Worm (Caenorhabditis elegans) whole organism, young adult: ENCODE measurements around the gene sel-7.
A peak's percentile ranks its signal among the peaks of the same experiment; 100 is the strongest.

Experiments
- F23B12.7 ChIP-seq: sonication (generic microtip); optimal IDR thresholded peaks from 2 replicates; lab custom pipeline; 2017; ENCODE audit warnings: missing genetic modification characterization, mild to moderate bottlenecking, missing compliant biosample characterization, antibody characterized with exemption, moderate library complexity; ENCODE audit not compliant: insufficient read depth
- F33H1.4 ChIP-seq: fragments of 200-800 bp; sonication (Bioruptor generic); IDR thresholded peaks from 2 replicates; pipeline ENCODE4 v1.3.6; 2022; ENCODE audit warnings: missing genetic modification reagents, missing genetic modification characterization, missing compliant biosample characterization
- F37B4.10 ChIP-seq: fragments of 200-800 bp; sonication (Bioruptor generic); IDR thresholded peaks from 2 replicates; pipeline ENCODE4 v1.3.6; 2022; ENCODE audit warnings: missing genetic modification characterization, missing compliant biosample characterization
- F57C9.4 ChIP-seq: sonication (generic microtip); optimal IDR thresholded peaks from 2 replicates; lab custom pipeline; 2017; ENCODE audit warnings: mild to moderate bottlenecking, missing genetic modification characterization, missing compliant biosample characterization
- K11D2.4 ChIP-seq: fragments of 200-800 bp; sonication (Bioruptor generic); IDR thresholded peaks from 2 replicates; pipeline ENCODE4 v1.3.6; 2022; ENCODE audit warnings: missing genetic modification reagents, missing genetic modification characterization, missing compliant biosample characterization
- K12H6.12 ChIP-seq: fragments of 200-800 bp; sonication (Bioruptor generic); optimal IDR thresholded peaks from 2 replicates; lab custom pipeline; 2018; ENCODE audit warnings: mild to moderate bottlenecking, missing genetic modification characterization, missing compliant biosample characterization
- T07F8.4 ChIP-seq: sonication (generic microtip); optimal IDR thresholded peaks from 2 replicates; lab custom pipeline; 2016; ENCODE audit warnings: mild to moderate bottlenecking, missing genetic modification characterization, moderate library complexity, missing compliant biosample characterization
- Y53F4B.3 ChIP-seq: fragments of 200-800 bp; sonication (Bioruptor generic); IDR thresholded peaks from 2 replicates; pipeline ENCODE4 v1.3.6; 2022; ENCODE audit warnings: missing genetic modification reagents, missing genetic modification characterization, missing compliant biosample characterization
- Y67H2A.10 ChIP-seq: fragments of 200-800 bp; sonication (Bioruptor generic); conservative IDR thresholded peaks from 2 replicates; pipeline ENCODE4 v1.3.6; 2022; ENCODE audit warnings: missing genetic modification reagents, missing genetic modification characterization, missing compliant biosample characterization
- Y79H2A.3 ChIP-seq: fragments of 200-800 bp; sonication (Bioruptor generic); conservative IDR thresholded peaks from 2 replicates; pipeline ENCODE4 v1.3.6; 2022; ENCODE audit warnings: missing genetic modification reagents, missing genetic modification characterization, missing compliant biosample characterization
- akir-1 ChIP-seq: fragments of 200-800 bp; sonication (Bioruptor generic); optimal IDR thresholded peaks from 2 replicates; lab custom pipeline; 2018; ENCODE audit warnings: mild to moderate bottlenecking, missing genetic modification characterization, moderate library complexity, missing compliant biosample characterization
- ama-1 ChIP-seq, 3 experiments: fragments of 150-350 bp in 1 of 3; sonication (generic microtip) in 2 of 3; optimal IDR thresholded peaks; 2 replicates each; lab custom pipeline; 2014 to 2018; ENCODE audit warnings: missing biosample characterization in 2 of 3, missing genetic modification characterization in 2 of 3, missing genetic modification reagents in 2 of 3
- athp-1 ChIP-seq: sonication (generic microtip); optimal IDR thresholded peaks from 2 replicates; lab custom pipeline; 2017; ENCODE audit warnings: mild to moderate bottlenecking, missing genetic modification characterization, missing compliant biosample characterization
- attf-5 ChIP-seq: fragments of 200-800 bp; sonication (Bioruptor generic); optimal IDR thresholded peaks from 2 replicates; lab custom pipeline; 2018; ENCODE audit warnings: mild to moderate bottlenecking, missing genetic modification characterization, missing compliant biosample characterization
- attf-6 ChIP-seq: fragments of 200-800 bp; sonication (Bioruptor generic); IDR thresholded peaks from 2 replicates; pipeline ENCODE4 v1.3.6; 2022; ENCODE audit warnings: missing genetic modification reagents, missing genetic modification characterization, missing compliant biosample characterization
- bed-2 ChIP-seq: fragments of 200-800 bp; sonication (Bioruptor generic); IDR thresholded peaks from 2 replicates; pipeline ENCODE4 v1.3.6; 2022; ENCODE audit warnings: missing genetic modification reagents, missing genetic modification characterization, missing compliant biosample characterization
- cebp-1 ChIP-seq, 2 experiments: fragments of 200-800 bp in 1 of 2; sonication (Bioruptor generic) in 1 of 2; sonication (generic microtip) in 1 of 2; IDR thresholded peaks in 1 of 2; optimal IDR thresholded peaks in 1 of 2; 2 replicates each; pipeline versions ENCODE4 v1.3.6 to Lab custom; 2017 to 2022; ENCODE audit warnings: missing compliant biosample characterization in 2 of 2, missing genetic modification characterization in 2 of 2, mild to moderate bottlenecking in 1 of 2, missing genetic modification reagents in 1 of 2, moderate library complexity in 1 of 2
- ceh-100 ChIP-seq: fragments of 200-800 bp; sonication (Bioruptor generic); IDR thresholded peaks from 2 replicates; pipeline ENCODE4 v1.3.6; 2022; ENCODE audit warnings: missing genetic modification reagents, missing genetic modification characterization, missing compliant biosample characterization
- chd-7 ChIP-seq: sonication (generic microtip); optimal IDR thresholded peaks from 2 replicates; lab custom pipeline; 2016; ENCODE audit warnings: mild to moderate bottlenecking, missing genetic modification characterization, moderate library complexity, missing compliant biosample characterization
- dox-1 ChIP-seq: fragments of 200-800 bp; sonication (Bioruptor generic); IDR thresholded peaks from 2 replicates; pipeline ENCODE4 v1.3.6; 2022; ENCODE audit warnings: missing genetic modification reagents, missing genetic modification characterization, missing compliant biosample characterization
- egl-18 ChIP-seq: fragments of 200-800 bp; sonication (Bioruptor generic); IDR thresholded peaks from 2 replicates; pipeline ENCODE4 v1.3.6; 2022; ENCODE audit warnings: missing genetic modification reagents, missing genetic modification characterization, missing compliant biosample characterization
- fkh-3 ChIP-seq: sonication (generic microtip); optimal IDR thresholded peaks from 2 replicates; lab custom pipeline; 2016; ENCODE audit warnings: mild to moderate bottlenecking, missing genetic modification characterization, missing compliant biosample characterization
- him-1 ChIP-seq: sonication (generic microtip); optimal IDR thresholded peaks from 2 replicates; lab custom pipeline; 2016; ENCODE audit warnings: missing genotype, missing genetic modification reagents, missing genetic modification characterization, missing compliant biosample characterization
- hlh-26 ChIP-seq: fragments of 200-800 bp; sonication (Bioruptor generic); conservative IDR thresholded peaks from 2 replicates; pipeline ENCODE4 v1.3.6; 2022; ENCODE audit warnings: missing genetic modification reagents, missing genetic modification characterization, missing compliant biosample characterization
- hsf-1 ChIP-seq: fragments of 200-800 bp; sonication (Bioruptor generic); IDR thresholded peaks from 2 replicates; pipeline ENCODE4 v1.3.6; 2022; ENCODE audit warnings: missing genetic modification reagents, missing genetic modification characterization, missing compliant biosample characterization
- let-607 ChIP-seq, 2 experiments: fragments of 200-800 bp in 1 of 2; sonication (Bioruptor generic) in 1 of 2; sonication (generic microtip) in 1 of 2; optimal IDR thresholded peaks; 2 replicates each; lab custom pipeline; 2016 to 2018; ENCODE audit warnings: mild to moderate bottlenecking in 2 of 2, missing compliant biosample characterization in 2 of 2, missing genetic modification characterization in 2 of 2, moderate library complexity in 2 of 2, missing genotype in 1 of 2
- lin-54 ChIP-seq: fragments of 200-800 bp; sonication (Bioruptor generic); optimal IDR thresholded peaks from 2 replicates; lab custom pipeline; 2018; ENCODE audit warnings: mild to moderate bottlenecking, missing genetic modification characterization, missing compliant biosample characterization
- lsl-1 ChIP-seq: fragments of 200-800 bp; sonication (Bioruptor generic); optimal IDR thresholded peaks from 2 replicates; lab custom pipeline; 2018; ENCODE audit warnings: mild to moderate bottlenecking, missing genetic modification characterization, moderate library complexity, missing compliant biosample characterization
- madf-3 ChIP-seq: fragments of 200-800 bp; sonication (Bioruptor generic); IDR thresholded peaks from 2 replicates; pipeline ENCODE4 v1.3.6; 2022; ENCODE audit warnings: missing genetic modification reagents, missing genetic modification characterization, missing compliant biosample characterization
- madf-6 ChIP-seq: fragments of 200-800 bp; sonication (Bioruptor generic); IDR thresholded peaks from 2 replicates; pipeline ENCODE4 v1.3.6; 2022; ENCODE audit warnings: missing genetic modification reagents, missing genetic modification characterization, missing compliant biosample characterization
- mxl-1 ChIP-seq: sonication (generic microtip); optimal IDR thresholded peaks from 2 replicates; lab custom pipeline; 2016; ENCODE audit warnings: missing genetic modification characterization, missing compliant biosample characterization
- nfyb-1 ChIP-seq: fragments of 200-800 bp; sonication (Bioruptor generic); IDR thresholded peaks from 2 replicates; pipeline ENCODE4 v1.3.6; 2022; ENCODE audit warnings: missing genetic modification reagents, missing genetic modification characterization, missing compliant biosample characterization
- nhr-27 ChIP-seq: fragments of 200-800 bp; sonication (Bioruptor generic); optimal IDR thresholded peaks from 2 replicates; lab custom pipeline; 2018; ENCODE audit warnings: mild to moderate bottlenecking, missing genetic modification characterization, moderate library complexity, missing compliant biosample characterization
- rcor-1 ChIP-seq: fragments of 200-800 bp; sonication (Bioruptor generic); IDR thresholded peaks from 2 replicates; pipeline ENCODE4 v1.3.6; 2022; ENCODE audit warnings: missing genetic modification reagents, missing genetic modification characterization, missing compliant biosample characterization
- rpc-1 ChIP-seq, 2 experiments: fragments of 150-350 bp in 1 of 2; sonication (generic microtip) in 1 of 2; optimal IDR thresholded peaks; 2 replicates each; lab custom pipeline; 2014 to 2018; ENCODE audit warnings: missing biosample characterization in 1 of 2, missing genetic modification characterization in 1 of 2, missing genetic modification reagents in 1 of 2, missing genotype in 1 of 2
- sdz-38 ChIP-seq: sonication (generic microtip); optimal IDR thresholded peaks from 2 replicates; lab custom pipeline; 2016; ENCODE audit warnings: missing genotype, missing genetic modification characterization, missing compliant biosample characterization
- snpc-4 ChIP-seq, 5 experiments: fragments of 150-350 bp in 1 of 5; sonication (generic microtip) in 4 of 5; optimal IDR thresholded peaks; 2 replicates each; lab custom pipeline; 2014 to 2018; ENCODE audit warnings: missing genetic modification characterization in 5 of 5, missing biosample characterization in 3 of 5, antibody characterized with exemption in 2 of 5, mild to moderate bottlenecking in 2 of 5, missing compliant biosample characterization in 2 of 5, missing genotype in 2 of 5, moderate library complexity in 2 of 5, missing genetic modification reagents in 1 of 5
- somi-1 ChIP-seq: fragments of 200-800 bp; sonication (Bioruptor generic); optimal IDR thresholded peaks from 2 replicates; lab custom pipeline; 2018; ENCODE audit warnings: mild to moderate bottlenecking, missing genetic modification characterization, missing compliant biosample characterization
- tlf-1 ChIP-seq: fragments of 200-800 bp; sonication (Bioruptor generic); optimal IDR thresholded peaks from 2 replicates; lab custom pipeline; 2018; ENCODE audit warnings: mild to moderate bottlenecking, missing genetic modification characterization, missing compliant biosample characterization
- unc-62 ChIP-seq: fragments of 150-350 bp; optimal IDR thresholded peaks from 2 replicates; lab custom pipeline; 2014; ENCODE audit warnings: missing biosample characterization, missing genetic modification reagents, missing genetic modification characterization
- zfh-2 ChIP-seq: fragments of 200-800 bp; sonication (Bioruptor generic); conservative IDR thresholded peaks from 2 replicates; pipeline ENCODE4 v1.3.6; 2022; ENCODE audit warnings: missing genetic modification reagents, missing genetic modification characterization, missing compliant biosample characterization

Gene sel-7

ce11 chrX:14335621-14336020, 4.7 kb downstream of the sel-7 start:
- no peak for TF ChIP-seq madf-6 (GFP tag; lab: Robert Waterston, UW)
- TF ChIP-seq rpc-1 (optimal IDR thresholded peaks at IDR 0.05; lab: Kevin White, UChicago) = no peak
- TF ChIP-seq rpc-1 (tag; optimal IDR thresholded peaks at IDR 0.05; lab: Kevin White, UChicago) = no peak
- peak; percentile 68 for TF ChIP-seq zfh-2 (GFP tag; lab: Robert Waterston, UW)
- no peak for TF ChIP-seq K12H6.12 (tag; lab: Kevin White, UChicago)
- no peak for TF ChIP-seq ama-1 (optimal IDR thresholded peaks at IDR 0.05; lab: Kevin White, UChicago)
- TF ChIP-seq ama-1 (GFP tag; optimal IDR thresholded peaks at IDR 0.05; lab: Kevin White, UChicago) = no peak
- TF ChIP-seq sdz-38 (tag; lab: Kevin White, UChicago) = no peak

- TF ChIP-seq F57C9.4 = no peak
- TF ChIP-seq K12H6.12 (tag; lab: Kevin White, UChicago) = no peak
- TF ChIP-seq ceh-100 (GFP tag; lab: Robert Waterston, UW) = no peak
- no peak for TF ChIP-seq tlf-1 (GFP tag; lab: Kevin White, UChicago)
- TF ChIP-seq attf-6 (GFP tag; lab: Robert Waterston, UW) = no peak
These were observed 5.1 kb downstream of the sel-7 start, which contains the start of gene K04G11.1 for ce11 chrX:14335220-14335619. Gene K04G11.1 (plus strand): TSS chrX:14335520.

- TF ChIP-seq lin-54 (GFP tag; lab: Kevin White, UChicago) = no peak
- no peak for TF ChIP-seq snpc-4 (GFP tag; optimal IDR thresholded peaks at IDR 0.05; lab: Kevin White, UChicago)
- TF ChIP-seq snpc-4 (tag; optimal IDR thresholded peaks at IDR 0.05; lab: Kevin White, UChicago) = no peak
- no peak for TF ChIP-seq hlh-26 (GFP tag; lab: Robert Waterston, UW)
- no peak for TF ChIP-seq attf-5 (GFP tag; lab: Kevin White, UChicago)
- TF ChIP-seq F23B12.7 (tag; lab: Kevin White, UChicago) = no peak
- TF ChIP-seq let-607 (tag; optimal IDR thresholded peaks at IDR 0.05; lab: Kevin White, UChicago) = no peak
- no peak for TF ChIP-seq Y53F4B.3 (GFP tag; lab: Robert Waterston, UW)
- TF ChIP-seq somi-1 = no peak
- no peak for TF ChIP-seq dox-1
- TF ChIP-seq F37B4.10 (GFP tag; lab: Robert Waterston, UW) = no peak
- TF ChIP-seq athp-1 (tag; lab: Kevin White, UChicago) = no peak
- TF ChIP-seq rpc-1 (optimal IDR thresholded peaks at IDR 0.05; lab: Kevin White, UChicago) = no peak
- TF ChIP-seq rpc-1 (tag; optimal IDR thresholded peaks at IDR 0.05; lab: Kevin White, UChicago) = no peak
- TF ChIP-seq F33H1.4 (GFP tag; lab: Robert Waterston, UW) = no peak
- TF ChIP-seq unc-62 = no peak
- TF ChIP-seq T07F8.4 = no peak
- no peak for TF ChIP-seq lsl-1
These were observed 6.1 kb downstream of the sel-7 start for ce11 chrX:14334151-14334550.

- no peak for TF ChIP-seq Y67H2A.10 (GFP tag; lab: Robert Waterston, UW)
- TF ChIP-seq Y79H2A.3 (GFP tag; lab: Robert Waterston, UW) = no peak
- no peak for TF ChIP-seq F57C9.4
- no peak for TF ChIP-seq K11D2.4 (GFP tag; lab: Robert Waterston, UW)
- no peak for TF ChIP-seq mxl-1 (tag; lab: Kevin White, UChicago)
- no peak for TF ChIP-seq K12H6.12 (tag; lab: Kevin White, UChicago)
These were observed 10.9 kb downstream of the sel-7 start for ce11 chrX:14329348-14329747.

- no peak for TF ChIP-seq rcor-1 (GFP tag; lab: Robert Waterston, UW)
- TF ChIP-seq madf-3 = no peak
- no peak for TF ChIP-seq zfh-2 (GFP tag; lab: Robert Waterston, UW)
- no peak for TF ChIP-seq hsf-1 (GFP tag; lab: Robert Waterston, UW)
- no peak for TF ChIP-seq chd-7 (tag; lab: Kevin White, UChicago)
- no peak for TF ChIP-seq egl-18 (GFP tag; lab: Robert Waterston, UW)
- no peak for TF ChIP-seq bed-2
- TF ChIP-seq nhr-27 (tag; lab: Kevin White, UChicago) = no peak
- TF ChIP-seq fkh-3 (tag; lab: Kevin White, UChicago) = no peak
- TF ChIP-seq cebp-1 (GFP tag; IDR thresholded peaks at IDR 0.05; lab: Robert Waterston, UW) = no peak
- no peak for TF ChIP-seq cebp-1 (tag; optimal IDR thresholded peaks at IDR 0.05; lab: Kevin White, UChicago)
- no peak for TF ChIP-seq him-1 (tag; lab: Kevin White, UChicago)
- TF ChIP-seq akir-1 (GFP tag; lab: Kevin White, UChicago) = no peak
- no peak for TF ChIP-seq nfyb-1
These were observed 12.9 kb downstream of the sel-7 start, which contains the start of gene C11H1.7 for ce11 chrX:14327398-14327797. Gene C11H1.7 (plus strand): TSS chrX:14327409.
